Worm (Caenorhabditis elegans): Measurements from ENCODE around the gene K05G3.1.

ce11 chrX:16521722-16522121, 20.6 kb downstream of the K05G3.1 start:
- TF ChIP-seq lin-13 (GFP tag; optimal IDR thresholded peaks at IDR 0.05) (no peak), dmd-4 (tag; optimal IDR thresholded peaks at IDR 0.05) (no peak), blmp-1 (tag; optimal IDR thresholded peaks at IDR 0.05; ENCODE audit: insufficient read depth) (no peak), C34F6.9 (tag; optimal IDR thresholded peaks at IDR 0.05) (no peak), lsy-2 (tag; optimal IDR thresholded peaks at IDR 0.05) (peak in 1 of 2 experiments; percentile 69), mdl-1 (tag; optimal IDR thresholded peaks at IDR 0.05) (no peak), unc-39 (tag; optimal IDR thresholded peaks at IDR 0.05) (no peak)
